Fruit fly (Drosophila melanogaster) whole organism, wandering third instar larva: ENCODE measurements around the gene GILT3.

Experiments used
- Dfd ChIP-seq: fragments of >200 bp; optimal IDR thresholded peaks from 2 replicates; lab custom pipeline; 2017; ENCODE audit warnings: missing biosample characterization, missing genetic modification characterization
- Hr78 ChIP-seq: fragments of >200 bp; optimal IDR thresholded peaks from 2 replicates; lab custom pipeline; 2017; ENCODE audit warnings: missing biosample characterization, missing genetic modification characterization
- Mio ChIP-seq: sonication (Bioruptor generic); optimal IDR thresholded peaks from 2 replicates; lab custom pipeline; 2016; ENCODE audit warnings: missing biosample characterization, missing genetic modification characterization
- dl ChIP-seq, 2 experiments: fragments of 175-275, 200-275 bp in 1 of 2; fragments of 200-275 bp in 1 of 2; sonication (Bioruptor generic); optimal IDR thresholded peaks; lab custom pipeline; 2018; ENCODE audit warnings: mild to moderate bottlenecking in 2 of 2, missing biosample characterization in 2 of 2, missing genetic modification characterization in 2 of 2, moderate library complexity in 2 of 2; ENCODE audit not compliant: partially characterized antibody in 2 of 2, insufficient read depth in 1 of 2
- ey ChIP-seq: fragments of 200-800 bp; sonication (Bioruptor generic); optimal IDR thresholded peaks from 2 replicates; lab custom pipeline; 2016; ENCODE audit warnings: missing biosample characterization, missing genetic modification characterization
- h ChIP-seq: fragments of 200-800 bp; sonication (Bioruptor generic); optimal IDR thresholded peaks from 3 replicates; lab custom pipeline; 2016; ENCODE audit warnings: missing biosample characterization, mild to moderate bottlenecking, missing genetic modification characterization
- lola ChIP-seq: fragments of >200 bp; optimal IDR thresholded peaks from 2 replicates; lab custom pipeline; 2017; ENCODE audit warnings: missing biosample characterization, missing genetic modification characterization
- usp ChIP-seq: fragments of >200 bp; optimal IDR thresholded peaks from 2 replicates; lab custom pipeline; 2017; ENCODE audit warnings: missing biosample characterization, missing genetic modification characterization
- woc ChIP-seq: sonication (Bioruptor generic); optimal IDR thresholded peaks from 2 replicates; lab custom pipeline; 2016; ENCODE audit warnings: missing biosample characterization, mild to moderate bottlenecking, missing genetic modification characterization

DNA sequence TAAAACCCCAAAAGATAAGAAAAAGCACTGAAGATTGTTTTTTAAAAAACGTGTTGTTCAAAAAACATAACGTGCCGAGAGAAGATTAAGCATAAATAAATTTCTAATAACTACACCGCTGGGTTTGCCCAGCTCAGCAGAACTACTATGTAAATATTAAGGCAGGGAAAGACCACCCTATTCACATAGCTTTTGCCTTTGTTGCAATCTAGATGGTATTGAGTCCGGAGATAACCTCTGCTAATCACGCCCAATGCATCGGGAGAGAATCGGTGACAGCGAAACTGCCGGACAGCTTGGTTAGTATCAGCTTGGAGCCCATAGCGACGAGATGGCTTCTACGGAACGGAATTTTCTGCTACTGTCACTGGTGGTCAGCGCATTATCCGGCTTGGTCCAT is 8.8 kb downstream of the GILT3 start, which contains the start of gene SPE:
- TF ChIP-seq lola (GFP tag; lab: Kevin White, UChicago): no peak
- no peak for TF ChIP-seq h
- no peak for TF ChIP-seq dl (GFP tag; optimal IDR thresholded peaks at IDR 0.05; lab: Kevin White, UChicago; ENCODE audit: insufficient read depth in 1 of 2, partially characterized antibody in 2 of 2)
- TF ChIP-seq woc (GFP tag; lab: Kevin White, UChicago): no peak
- TF ChIP-seq Hr78: no peak
- no peak for TF ChIP-seq ey (GFP tag; lab: Kevin White, UChicago)
- TF ChIP-seq Mio: no peak
- no peak for TF ChIP-seq Dfd (GFP tag; lab: Kevin White, UChicago)
- TF ChIP-seq usp (GFP tag; lab: Kevin White, UChicago): no peak
